Worm (Caenorhabditis elegans) whole organism, L3 larva: Measurements from ENCODE around the gene sea-1.

Experiments used
- ZK546.5 ChIP-seq: sonication (generic microtip); optimal IDR thresholded peaks from 2 replicates; lab custom pipeline; 2017; ENCODE audit warnings: missing biosample characterization, missing genetic modification characterization
- aly-2 ChIP-seq: fragments of 150-350 bp; optimal IDR thresholded peaks from 2 replicates; lab custom pipeline; 2014; ENCODE audit warnings: missing biosample characterization, missing genetic modification characterization
- ama-1 ChIP-seq: fragments of 150-350 bp; optimal IDR thresholded peaks from 2 replicates; lab custom pipeline; 2018
- ceh-16 ChIP-seq: sonication (generic microtip); optimal IDR thresholded peaks from 2 replicates; lab custom pipeline; 2017; ENCODE audit warnings: missing biosample characterization, missing genetic modification characterization
- ceh-28 ChIP-seq: fragments of 150-350 bp; optimal IDR thresholded peaks from 2 replicates; lab custom pipeline; 2014; ENCODE audit warnings: missing biosample characterization, missing genetic modification reagents, missing genetic modification characterization
- ceh-82 ChIP-seq: fragments of 150-350 bp; optimal IDR thresholded peaks from 2 replicates; lab custom pipeline; 2014; ENCODE audit warnings: missing biosample characterization, missing genetic modification characterization
- ceh-9 ChIP-seq: sonication (generic microtip); optimal IDR thresholded peaks from 2 replicates; lab custom pipeline; 2018; ENCODE audit warnings: missing biosample characterization, missing genetic modification characterization
- elt-1 ChIP-seq: fragments of 150-350 bp; optimal IDR thresholded peaks from 2 replicates; lab custom pipeline; 2014; ENCODE audit warnings: missing biosample characterization, missing genetic modification characterization
- elt-2 ChIP-seq: sonication (generic microtip); optimal IDR thresholded peaks from 2 replicates; lab custom pipeline; 2016; ENCODE audit warnings: missing genetic modification reagents, mild to moderate bottlenecking, missing genetic modification characterization, missing compliant biosample characterization
- elt-3 ChIP-seq, 3 experiments: fragments of 150-350 bp in 1 of 3; sonication (generic microtip) in 2 of 3; optimal IDR thresholded peaks; 2 replicates in 2 of 3; 4 replicates in 1 of 3; lab custom pipeline; 2014 to 2017; ENCODE audit warnings: missing biosample characterization in 3 of 3, missing genetic modification characterization in 3 of 3
- eor-1 ChIP-seq, 2 experiments: fragments of 150-350 bp; optimal IDR thresholded peaks; 2 replicates each; lab custom pipeline; 2014 to 2018; ENCODE audit warnings: missing biosample characterization in 2 of 2, missing genetic modification characterization in 2 of 2
- fkh-10 ChIP-seq: sonication (generic microtip); optimal IDR thresholded peaks from 2 replicates; lab custom pipeline; 2017; ENCODE audit warnings: missing biosample characterization, missing genetic modification reagents, missing genetic modification characterization
- fkh-2 ChIP-seq: fragments of 150-350 bp; optimal IDR thresholded peaks from 2 replicates; lab custom pipeline; 2014; ENCODE audit warnings: missing biosample characterization, missing genetic modification reagents, missing genetic modification characterization
- fos-1 ChIP-seq: fragments of 150-350 bp; optimal IDR thresholded peaks from 2 replicates; lab custom pipeline; 2014; ENCODE audit warnings: missing biosample characterization, missing genetic modification characterization
- hmg-11 ChIP-seq: sonication (generic microtip); optimal IDR thresholded peaks from 2 replicates; lab custom pipeline; 2016; ENCODE audit warnings: missing genetic modification characterization, missing compliant biosample characterization
- jun-1 ChIP-seq: fragments of 150-350 bp; optimal IDR thresholded peaks from 2 replicates; lab custom pipeline; 2014; ENCODE audit warnings: missing biosample characterization, missing genetic modification reagents, missing genetic modification characterization
- lin-15B ChIP-seq: fragments of 150-350 bp; optimal IDR thresholded peaks from 2 replicates; lab custom pipeline; 2014; ENCODE audit warnings: missing biosample characterization, missing genetic modification characterization
- lin-39 ChIP-seq: fragments of 150-350 bp; optimal IDR thresholded peaks from 2 replicates; lab custom pipeline; 2018; ENCODE audit warnings: missing biosample characterization, missing genetic modification reagents, missing genetic modification characterization
- mdl-1 ChIP-seq: fragments of 150-350 bp; optimal IDR thresholded peaks from 2 replicates; lab custom pipeline; 2014; ENCODE audit warnings: missing biosample characterization, missing genetic modification characterization
- nfya-1 ChIP-seq: sonication (generic microtip); optimal IDR thresholded peaks from 2 replicates; lab custom pipeline; 2017; ENCODE audit warnings: missing genetic modification characterization, mild to moderate bottlenecking, missing compliant biosample characterization, antibody characterized with exemption, moderate library complexity; ENCODE audit not compliant: insufficient read depth
- nhr-11 ChIP-seq: fragments of 150-350 bp; optimal IDR thresholded peaks from 2 replicates; lab custom pipeline; 2014; ENCODE audit warnings: missing biosample characterization, missing genetic modification characterization
- nhr-12 ChIP-seq: fragments of 150-350 bp; optimal IDR thresholded peaks from 2 replicates; lab custom pipeline; 2014; ENCODE audit warnings: missing biosample characterization, missing genetic modification characterization
- nhr-25 ChIP-seq: sonication (generic microtip); optimal IDR thresholded peaks from 2 replicates; lab custom pipeline; 2017; ENCODE audit warnings: missing biosample characterization, missing genetic modification characterization
- nhr-28 ChIP-seq: fragments of 150-350 bp; optimal IDR thresholded peaks from 2 replicates; lab custom pipeline; 2014; ENCODE audit warnings: missing biosample characterization, missing genetic modification characterization
- nhr-67 ChIP-seq: fragments of 150-350 bp; optimal IDR thresholded peaks from 2 replicates; lab custom pipeline; 2014; ENCODE audit warnings: missing biosample characterization, missing genetic modification characterization
- nhr-76 ChIP-seq: fragments of 150-350 bp; sonication (generic microtip); optimal IDR thresholded peaks from 5 replicates; lab custom pipeline; 2014; ENCODE audit warnings: missing biosample characterization, missing genetic modification characterization
- nhr-77 ChIP-seq: fragments of 150-350 bp; optimal IDR thresholded peaks from 2 replicates; lab custom pipeline; 2014; ENCODE audit warnings: missing biosample characterization, missing genetic modification characterization
- pha-4 ChIP-seq: fragments of 150-350 bp; optimal IDR thresholded peaks from 2 replicates; lab custom pipeline; 2014; ENCODE audit warnings: missing biosample characterization, missing genetic modification reagents, missing genetic modification characterization
- pqm-1 ChIP-seq: fragments of 150-350 bp; optimal IDR thresholded peaks from 2 replicates; lab custom pipeline; 2017; ENCODE audit warnings: missing biosample characterization, missing genetic modification characterization, inconsistent platforms
- sea-2 ChIP-seq: fragments of 150-350 bp; sonication (generic microtip); optimal IDR thresholded peaks from 4 replicates; lab custom pipeline; 2014; ENCODE audit warnings: missing biosample characterization, missing genetic modification reagents, missing genetic modification characterization
- skn-1 ChIP-seq: fragments of 150-350 bp; optimal IDR thresholded peaks from 2 replicates; lab custom pipeline; 2014; ENCODE audit warnings: missing biosample characterization, missing genetic modification characterization
- snpc-4 ChIP-seq: fragments of 150-350 bp; optimal IDR thresholded peaks from 2 replicates; lab custom pipeline; 2014; ENCODE audit warnings: missing biosample characterization, missing genetic modification characterization
- tbx-2 ChIP-seq: sonication (generic microtip); optimal IDR thresholded peaks from 2 replicates; lab custom pipeline; 2016; ENCODE audit warnings: mild to moderate bottlenecking, missing genetic modification characterization, missing compliant biosample characterization
- unc-39 ChIP-seq: sonication (generic microtip); optimal IDR thresholded peaks from 4 replicates; lab custom pipeline; 2017; ENCODE audit warnings: missing biosample characterization, missing genetic modification characterization
- unc-62 ChIP-seq: fragments of 150-350 bp; sonication (generic microtip); optimal IDR thresholded peaks from 4 replicates; lab custom pipeline; 2014; ENCODE audit warnings: missing biosample characterization, missing genetic modification reagents, missing genetic modification characterization
- zag-1 ChIP-seq: fragments of 150-350 bp; optimal IDR thresholded peaks from 2 replicates; lab custom pipeline; 2014; ENCODE audit warnings: missing biosample characterization, missing genetic modification characterization
- ztf-4 ChIP-seq: fragments of 150-350 bp; optimal IDR thresholded peaks from 2 replicates; lab custom pipeline; 2014; ENCODE audit warnings: missing biosample characterization, missing genetic modification characterization

sea-1 gene

ce11 chrII:3639238-3639637, 34.2 kb downstream of the sea-1 start, which contains the start of gene fbxb-31:
TSS of gene fbxb-31 (minus strand) at chrII:3639338.
- TF ChIP-seq ceh-16 (tag; lab: Kevin White, UChicago) (no peak), pqm-1 (no peak), ceh-82 (tag; lab: Kevin White, UChicago) (no peak), ztf-4 (tag; lab: Kevin White, UChicago) (no peak), elt-3 (tag; optimal IDR thresholded peaks at IDR 0.05; lab: Kevin White, UChicago) (no peak), nhr-28 (tag; lab: Kevin White, UChicago) (no peak)
- TF ChIP-seq, all 47 proteins: peak for 0

DNA sequence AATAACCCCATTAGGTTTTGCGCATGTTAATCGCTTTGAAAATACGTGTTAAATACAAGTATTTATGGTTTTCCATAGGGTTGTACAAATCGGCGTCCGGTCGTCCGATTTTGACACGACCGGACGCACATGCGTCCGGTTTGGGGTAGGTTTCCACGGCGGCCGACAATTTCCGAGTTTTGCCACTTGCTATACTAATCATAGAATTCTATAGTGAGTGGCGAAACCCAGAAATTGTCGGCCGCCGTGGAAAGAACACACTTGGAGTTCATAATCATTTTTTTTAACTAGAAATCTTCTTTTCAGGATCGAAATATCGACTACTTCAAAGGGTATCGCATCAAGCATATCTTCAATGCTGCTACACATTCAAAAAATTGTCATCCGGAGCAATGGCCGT, 38.6 kb downstream of the sea-1 start:
- TF ChIP-seq pqm-1 (no peak), hmg-11 (tag; lab: Kevin White, UChicago) (no peak), unc-39 (no peak), mdl-1 (no peak), fkh-2 (tag; lab: Kevin White, UChicago) (no peak), sea-2 (GFP tag; lab: Kevin White, UChicago) (no peak), ama-1 (lab: Kevin White, UChicago) (no peak), nhr-76 (no peak), nhr-25 (no peak), nhr-28 (tag; lab: Kevin White, UChicago) (no peak), ceh-16 (tag; lab: Kevin White, UChicago) (no peak), zag-1 (tag; lab: Kevin White, UChicago) (no peak), elt-2 (tag; lab: Kevin White, UChicago) (no peak), snpc-4 (tag; lab: Kevin White, UChicago) (no peak), nhr-77 (tag; lab: Kevin White, UChicago) (no peak), fos-1 (tag; lab: Kevin White, UChicago) (no peak), eor-1 (tag; optimal IDR thresholded peaks at IDR 0.05; lab: Kevin White, UChicago) (no peak), elt-1 (tag; lab: Kevin White, UChicago) (no peak)

ce11 chrII:3630810-3631209, 42.6 kb downstream of the sea-1 start, which contains the start of gene M151.2:
TSS of gene M151.2 (plus strand) at chrII:3631110.
- TF ChIP-seq nhr-77 (tag; lab: Kevin White, UChicago) (no peak), nhr-25 (no peak), unc-39 (no peak), nhr-67 (tag; lab: Kevin White, UChicago) (no peak), eor-1 (tag; optimal IDR thresholded peaks at IDR 0.05; lab: Kevin White, UChicago) (no peak), nhr-12 (tag; lab: Kevin White, UChicago) (no peak), nfya-1 (tag; lab: Kevin White, UChicago) (no peak), unc-62 (GFP tag; lab: Kevin White, UChicago) (no peak), nhr-76 (no peak), jun-1 (tag; lab: Kevin White, UChicago) (no peak), ZK546.5 (no peak)

DNA sequence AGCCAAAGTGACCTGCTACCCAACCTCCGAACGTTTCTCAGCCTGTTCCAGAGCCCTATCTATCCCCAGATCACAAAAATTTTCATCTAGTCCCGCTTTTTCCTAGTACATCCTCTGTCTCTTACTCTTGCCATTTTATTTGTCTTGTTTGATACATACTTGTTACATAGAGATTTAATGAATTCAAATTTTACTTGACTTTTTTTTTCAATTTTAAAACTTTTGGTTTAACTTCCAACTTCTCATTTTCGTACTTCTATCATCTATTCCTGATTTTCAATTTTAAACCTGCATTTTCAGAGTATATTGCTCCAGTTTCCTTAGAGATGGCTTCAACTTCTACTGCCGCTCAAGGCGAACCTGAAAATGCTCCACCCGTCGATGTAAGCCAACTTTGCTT, 46.5 kb downstream of the sea-1 start, which contains the start of gene M151.3:
Gene M151.3, plus strand, starts transcription at position 301 of the 400 bp plus-strand sequence.
- TF ChIP-seq nhr-11 (tag; lab: Kevin White, UChicago), result no peak
- no peak for TF ChIP-seq nhr-12 (tag; lab: Kevin White, UChicago)
- no peak for TF ChIP-seq sea-2 (GFP tag; lab: Kevin White, UChicago)
- no peak for TF ChIP-seq ceh-9 (tag; lab: Kevin White, UChicago)
- TF ChIP-seq elt-1 (tag; lab: Kevin White, UChicago), result no peak
- no peak for TF ChIP-seq jun-1 (tag; lab: Kevin White, UChicago)
- TF ChIP-seq aly-2 (tag; lab: Kevin White, UChicago), result no peak
- TF ChIP-seq nhr-28 (tag; lab: Kevin White, UChicago), result no peak
- no peak for TF ChIP-seq elt-3 (tag; optimal IDR thresholded peaks at IDR 0.05; lab: Kevin White, UChicago)
- no peak for TF ChIP-seq pha-4 (tag; lab: Kevin White, UChicago)
- TF ChIP-seq ama-1 (lab: Kevin White, UChicago), result no peak
- no peak for TF ChIP-seq fkh-10 (GFP tag; lab: Kevin White, UChicago)
- TF ChIP-seq nhr-76, result no peak

ce11 chrII:3622014-3622413, 51.4 kb downstream of the sea-1 start, which contains the start of gene M151.7:
TSS of gene M151.7 (plus strand) at chrII:3622314.
- no peak for TF ChIP-seq lin-39 (tag; lab: Kevin White, UChicago)
- no peak for TF ChIP-seq tbx-2 (tag; lab: Kevin White, UChicago)
- TF ChIP-seq lin-15B (tag; lab: Kevin White, UChicago), result no peak
- no peak for TF ChIP-seq ceh-28 (tag; lab: Kevin White, UChicago)
- TF ChIP-seq pha-4 (tag; lab: Kevin White, UChicago), result no peak
- TF ChIP-seq nhr-12 (tag; lab: Kevin White, UChicago), result no peak
- no peak for TF ChIP-seq skn-1 (tag; lab: Kevin White, UChicago)
- TF ChIP-seq nhr-28 (tag; lab: Kevin White, UChicago), result no peak
